Worm (Caenorhabditis elegans) whole organism, L4/young adult: ENCODE results near the gene nhr-19.

Experiments
- W03F9.2 ChIP-seq: fragments of 150-350 bp; optimal IDR thresholded peaks from 2 replicates; lab custom pipeline; 2014; ENCODE audit warnings: missing biosample characterization, missing genetic modification characterization
- dao-5 ChIP-seq: sonication (generic microtip); optimal IDR thresholded peaks from 2 replicates; lab custom pipeline; 2016; ENCODE audit warnings: missing genotype, missing genetic modification characterization, moderate library complexity, missing compliant biosample characterization
- him-1 ChIP-seq: sonication (generic microtip); optimal IDR thresholded peaks from 2 replicates; lab custom pipeline; 2016; ENCODE audit warnings: missing genotype, missing genetic modification reagents, missing genetic modification characterization, missing compliant biosample characterization

DNA sequence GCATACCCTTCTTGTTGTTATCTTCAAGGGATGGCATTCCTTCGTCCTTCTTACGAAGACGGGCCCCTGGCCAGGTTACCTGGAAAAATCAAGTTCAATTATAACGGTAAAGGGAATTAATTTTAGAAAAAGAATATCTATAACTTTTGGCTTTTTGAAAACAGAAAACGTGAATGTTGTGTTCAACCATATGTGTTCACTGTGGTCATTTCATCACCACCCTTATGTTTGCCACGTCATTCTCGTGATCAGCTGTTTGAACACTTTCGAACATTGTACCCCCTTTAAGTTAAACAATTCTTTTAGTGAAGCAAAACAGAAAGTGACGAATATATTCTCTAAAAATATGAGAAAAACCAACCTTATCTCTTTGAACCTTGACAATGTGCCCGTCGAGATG is 13.4 kb upstream of the nhr-19 start:
- TF ChIP-seq him-1 (tag; lab: Kevin White, UChicago) (no peak), W03F9.2 (no peak), dao-5 (tag; lab: Kevin White, UChicago) (no peak)
